Fruit fly (Drosophila melanogaster): ENCODE data around the gene CG8509.

The CG8509 gene

DNA sequence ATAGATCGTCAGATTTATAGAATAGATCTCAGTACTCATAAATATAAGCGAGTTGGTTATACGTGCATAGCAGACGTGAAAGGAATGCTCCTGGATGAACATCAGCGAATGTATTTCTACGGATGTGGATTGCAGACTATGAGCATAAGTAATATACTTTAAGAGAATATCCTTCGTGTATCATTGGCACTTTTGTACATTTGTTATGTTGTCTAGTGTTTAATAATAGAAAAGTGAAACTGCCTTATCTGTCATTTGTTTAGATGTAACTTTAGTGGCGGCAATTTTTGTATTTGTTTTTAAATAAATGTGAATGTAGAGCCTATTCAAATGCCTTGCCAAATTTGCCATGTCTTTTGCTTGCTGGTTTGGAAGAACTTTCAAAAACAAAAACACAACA, 36.7 kb upstream of the CG8509 start, which contains the start of gene CG43672:
CG43672 (plus strand) TSS at position 301 of the 400 bp plus-strand sequence.
- TF ChIP-seq CG10348 (GFP tag; IDR thresholded peaks at IDR 0.05), result no peak
- TF ChIP-seq fd96Ca (GFP tag; IDR thresholded peaks at IDR 0.05), result no peak
- no peak for TF ChIP-seq CG8159 (tag; optimal IDR thresholded peaks at IDR 0.05)
- TF ChIP-seq CG12605 (GFP tag; IDR thresholded peaks at IDR 0.05), result no peak
- TF ChIP-seq CG34367 (tag; optimal IDR thresholded peaks at IDR 0.05), result no peak
- TF ChIP-seq Pif1A (GFP tag; optimal IDR thresholded peaks at IDR 0.05), result no peak
- no peak for TF ChIP-seq CG13204 (GFP tag; optimal IDR thresholded peaks at IDR 0.05)
- no peak for TF ChIP-seq CG8301 (tag; optimal IDR thresholded peaks at IDR 0.05)
- no peak for TF ChIP-seq rn (GFP tag; IDR thresholded peaks at IDR 0.05)
- TF ChIP-seq Snoo (tag; optimal IDR thresholded peaks at IDR 0.05), result no peak
- no peak for TF ChIP-seq CG9948 (tag; optimal IDR thresholded peaks at IDR 0.05)
- no peak for TF ChIP-seq CG14655 (GFP tag; optimal IDR thresholded peaks at IDR 0.05)
- TF ChIP-seq D1 (tag; optimal IDR thresholded peaks at IDR 0.05), result no peak
- no peak for TF ChIP-seq EcR (GFP tag; optimal IDR thresholded peaks at IDR 0.05)
- no peak for TF ChIP-seq CG32121 (GFP tag; IDR thresholded peaks at IDR 0.05)
- no peak for TF ChIP-seq gl (tag; optimal IDR thresholded peaks at IDR 0.05)
- no peak for TF ChIP-seq CG17806 (tag; optimal IDR thresholded peaks at IDR 0.05)
- no peak for TF ChIP-seq Ets98B (GFP tag; IDR thresholded peaks at IDR 0.05)

DNA sequence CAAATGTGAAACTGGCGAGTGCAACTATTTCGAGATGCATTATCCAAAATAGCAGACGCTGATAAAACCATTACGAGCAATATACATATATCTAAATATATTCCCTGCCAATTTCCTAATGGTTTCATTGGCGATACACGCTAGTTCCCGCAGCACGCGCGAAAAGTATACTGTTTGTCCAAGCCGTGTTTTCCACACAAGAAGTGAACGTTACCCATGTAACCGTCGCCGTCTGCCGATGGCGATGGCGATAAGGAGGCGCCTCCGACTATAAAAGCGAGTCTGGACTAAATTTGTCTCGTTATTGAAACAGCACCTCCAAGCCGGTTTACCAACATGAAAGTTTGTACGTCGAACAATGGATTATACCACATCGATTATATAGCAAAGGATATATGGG, 30.5 kb upstream of the CG8509 start, which contains the start of gene CG43673:
CG43673 (plus strand) TSS at position 301 of the 400 bp plus-strand sequence.
- no peak for TF ChIP-seq gl (tag; optimal IDR thresholded peaks at IDR 0.05)
- TF ChIP-seq D1 (tag; optimal IDR thresholded peaks at IDR 0.05), result no peak
- no peak for TF ChIP-seq CG34367 (tag; optimal IDR thresholded peaks at IDR 0.05)
- TF ChIP-seq Pif1B (GFP tag; optimal IDR thresholded peaks at IDR 0.05), result no peak
- TF ChIP-seq CG12605 (GFP tag; IDR thresholded peaks at IDR 0.05), result no peak
- TF ChIP-seq CG13204 (GFP tag; optimal IDR thresholded peaks at IDR 0.05), result no peak
- no peak for TF ChIP-seq CG17806 (tag; optimal IDR thresholded peaks at IDR 0.05)
- TF ChIP-seq CG8301 (tag; optimal IDR thresholded peaks at IDR 0.05), result no peak
- no peak for TF ChIP-seq EcR (GFP tag; optimal IDR thresholded peaks at IDR 0.05)
- TF ChIP-seq CG9948 (tag; optimal IDR thresholded peaks at IDR 0.05), result no peak
- no peak for TF ChIP-seq rn (GFP tag; IDR thresholded peaks at IDR 0.05)

DNA sequence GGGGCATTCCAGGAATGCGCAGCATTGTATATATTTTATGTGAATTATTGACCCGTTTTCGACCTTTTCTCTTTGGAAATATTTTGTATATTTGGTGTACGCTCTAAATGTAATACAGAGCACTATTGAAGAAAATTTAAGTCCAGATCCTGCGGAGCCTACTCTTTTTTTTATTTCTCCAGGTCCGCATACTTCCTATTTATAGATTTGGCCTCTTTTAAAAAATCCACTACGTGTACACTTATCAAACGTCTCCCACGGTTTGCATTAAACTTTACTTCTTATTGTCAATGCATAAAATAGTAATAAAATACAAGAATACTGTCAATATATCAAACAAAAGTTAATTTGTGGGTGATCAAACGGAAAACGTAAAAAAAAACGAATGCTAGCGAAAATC, 25.7 kb upstream of the CG8509 start, which contains the start of gene Efhc1.1:
Efhc1.1 (minus strand) TSS at position 101 of the 400 bp plus-strand sequence.
- TF ChIP-seq CG8301 (tag; optimal IDR thresholded peaks at IDR 0.05), result no peak
- no peak for TF ChIP-seq CG9948 (tag; optimal IDR thresholded peaks at IDR 0.05)
- no peak for TF ChIP-seq rn (GFP tag; IDR thresholded peaks at IDR 0.05)
- TF ChIP-seq CG13204 (GFP tag; optimal IDR thresholded peaks at IDR 0.05), result no peak
- TF ChIP-seq fd96Ca (GFP tag; IDR thresholded peaks at IDR 0.05), result no peak
- no peak for TF ChIP-seq CG4496 (GFP tag; IDR thresholded peaks at IDR 0.05)
- TF ChIP-seq CG8159 (tag; optimal IDR thresholded peaks at IDR 0.05), result no peak
- TF ChIP-seq CG12605 (GFP tag; IDR thresholded peaks at IDR 0.05), result no peak

- TF ChIP-seq CG32121 (GFP tag; IDR thresholded peaks at IDR 0.05) (no peak), CG8159 (tag; optimal IDR thresholded peaks at IDR 0.05) (no peak)
These were observed 23.7 kb upstream of the CG8509 start, which contains the start of the genes Paf-AHalpha and mRpS30 for dm6 chrX:15785429-15786239. Gene Paf-AHalpha, minus strand, starts transcription at chrX:15785583. Gene mRpS30, plus strand, starts transcription at chrX:15786047.

DNA sequence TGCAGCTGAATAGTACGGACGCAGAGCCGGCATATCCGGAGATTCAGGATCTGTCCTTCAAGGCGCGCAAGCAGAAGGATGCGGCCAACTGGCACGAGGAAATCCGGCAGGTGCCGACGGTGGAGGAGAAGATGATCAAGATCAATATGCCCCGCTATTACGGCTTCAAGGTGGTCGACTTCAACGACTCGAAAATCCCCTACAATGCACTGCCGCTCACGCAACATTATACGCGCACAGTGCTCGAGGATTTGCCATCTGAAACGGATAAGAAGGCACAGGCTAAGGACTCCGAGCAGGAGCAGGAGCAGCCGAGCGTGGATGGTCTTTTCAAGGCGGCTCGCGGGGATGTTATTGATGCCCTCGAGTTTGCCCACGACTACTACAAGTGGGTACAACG, 23.1 kb upstream of the CG8509 start:
- TF ChIP-seq CG32121 (GFP tag; IDR thresholded peaks at IDR 0.05) (no peak), EcR (GFP tag; optimal IDR thresholded peaks at IDR 0.05) (no peak), gl (tag; optimal IDR thresholded peaks at IDR 0.05) (no peak), CG17806 (tag; optimal IDR thresholded peaks at IDR 0.05) (no peak), Pif1B (GFP tag; optimal IDR thresholded peaks at IDR 0.05) (no peak), D1 (tag; optimal IDR thresholded peaks at IDR 0.05) (no peak), rn (GFP tag; IDR thresholded peaks at IDR 0.05) (no peak), CG12605 (GFP tag; IDR thresholded peaks at IDR 0.05) (no peak), CG8159 (tag; optimal IDR thresholded peaks at IDR 0.05) (no peak), Snoo (tag; optimal IDR thresholded peaks at IDR 0.05) (no peak), CG4496 (GFP tag; IDR thresholded peaks at IDR 0.05) (no peak), CG10348 (GFP tag; IDR thresholded peaks at IDR 0.05) (no peak), CG34367 (tag; optimal IDR thresholded peaks at IDR 0.05) (no peak), CG15710 (tag; optimal IDR thresholded peaks at IDR 0.05) (no peak), fd96Ca (GFP tag; IDR thresholded peaks at IDR 0.05) (no peak), CG13204 (GFP tag; optimal IDR thresholded peaks at IDR 0.05) (no peak), CG9948 (tag; optimal IDR thresholded peaks at IDR 0.05) (no peak), Pif1A (GFP tag; optimal IDR thresholded peaks at IDR 0.05) (no peak)

All from whole organism, pupa.